Worm (Caenorhabditis elegans) whole organism, L2 larva: ENCODE data around the gene mdt-4.

ENCODE experiments used
- ama-1 ChIP-seq: fragments of 150-350 bp; optimal IDR thresholded peaks from 2 replicates; lab custom pipeline; 2018; ENCODE audit warnings: inconsistent platforms
- ceh-82 ChIP-seq: fragments of 150-350 bp; optimal IDR thresholded peaks from 2 replicates; lab custom pipeline; 2014; ENCODE audit warnings: missing biosample characterization, missing genetic modification characterization
- fos-1 ChIP-seq: fragments of 150-350 bp; optimal IDR thresholded peaks from 2 replicates; lab custom pipeline; 2014; ENCODE audit warnings: missing biosample characterization, missing genetic modification characterization
- gmeb-1 ChIP-seq: fragments of 150-350 bp; optimal IDR thresholded peaks from 2 replicates; lab custom pipeline; 2014; ENCODE audit warnings: missing biosample characterization, missing genetic modification characterization
- lin-11 ChIP-seq: fragments of 150-350 bp; sonication (generic microtip); optimal IDR thresholded peaks from 2 replicates; lab custom pipeline; 2014; ENCODE audit warnings: missing biosample characterization, missing genetic modification characterization, inconsistent platforms, mixed read lengths
- lin-13 ChIP-seq: fragments of 150-350 bp; optimal IDR thresholded peaks from 2 replicates; lab custom pipeline; 2014; ENCODE audit warnings: missing biosample characterization, missing genetic modification reagents, missing genetic modification characterization
- lsy-2 ChIP-seq, 2 experiments: fragments of 150-350 bp in 1 of 2; sonication (generic microtip) in 1 of 2; optimal IDR thresholded peaks; 2 replicates each; lab custom pipeline; 2014 to 2017; ENCODE audit warnings: missing biosample characterization in 2 of 2, missing genetic modification characterization in 2 of 2
- mbf-1 ChIP-seq: sonication (generic microtip); optimal IDR thresholded peaks from 2 replicates; lab custom pipeline; 2017; ENCODE audit warnings: missing biosample characterization, missing genetic modification characterization
- nhr-21 ChIP-seq: fragments of 150-350 bp; optimal IDR thresholded peaks from 2 replicates; lab custom pipeline; 2014; ENCODE audit warnings: missing biosample characterization, missing genetic modification characterization
- nhr-77 ChIP-seq: fragments of 150-350 bp; optimal IDR thresholded peaks from 2 replicates; lab custom pipeline; 2014; ENCODE audit warnings: missing biosample characterization, missing genetic modification characterization
- skn-1 ChIP-seq: sonication (generic microtip); optimal IDR thresholded peaks from 2 replicates; lab custom pipeline; 2017; ENCODE audit warnings: missing biosample characterization, missing genetic modification characterization
- unc-62 ChIP-seq: fragments of 150-350 bp; optimal IDR thresholded peaks from 2 replicates; lab custom pipeline; 2014; ENCODE audit warnings: missing biosample characterization, missing genetic modification reagents, missing genetic modification characterization
- ztf-4 ChIP-seq: fragments of 150-350 bp; optimal IDR thresholded peaks from 2 replicates; lab custom pipeline; 2014; ENCODE audit warnings: missing biosample characterization, missing genetic modification characterization

ce11 chrII:4984151-4984550, 40.4 kb upstream of the mdt-4 start:
- TF ChIP-seq mbf-1 (tag; lab: Kevin White, UChicago) (no peak), lin-11 (tag; lab: Kevin White, UChicago) (no peak), nhr-77 (no peak), unc-62 (GFP tag; lab: Kevin White, UChicago) (no peak), ama-1 (no peak), ceh-82 (tag; lab: Kevin White, UChicago) (no peak), fos-1 (tag; lab: Kevin White, UChicago) (no peak), lin-13 (GFP tag; lab: Kevin White, UChicago) (no peak), ztf-4 (tag; lab: Kevin White, UChicago) (no peak), lsy-2 (tag; optimal IDR thresholded peaks at IDR 0.05; lab: Kevin White, UChicago) (no peak), nhr-21 (tag; lab: Kevin White, UChicago) (no peak), skn-1 (tag; lab: Kevin White, UChicago) (no peak), gmeb-1 (tag; lab: Kevin White, UChicago) (no peak)
